Worm (Caenorhabditis elegans) whole organism, late embryonic: ENCODE data around the gene C46G7.2.

ENCODE experiments used
- C08G9.2 ChIP-seq: sonication (generic microtip); optimal IDR thresholded peaks from 2 replicates; lab custom pipeline; 2016; ENCODE audit warnings: mild to moderate bottlenecking, missing genetic modification characterization, moderate library complexity, missing compliant biosample characterization
- ceh-19 ChIP-seq: fragments of 200-800 bp; sonication (Bioruptor generic); optimal IDR thresholded peaks from 2 replicates; lab custom pipeline; 2018; ENCODE audit warnings: mild to moderate bottlenecking, missing genetic modification characterization, missing compliant biosample characterization
- ceh-31 ChIP-seq: sonication (generic microtip); optimal IDR thresholded peaks from 2 replicates; lab custom pipeline; 2016; ENCODE audit warnings: missing genetic modification characterization, missing compliant biosample characterization
- che-1 ChIP-seq: sonication (generic microtip); optimal IDR thresholded peaks from 2 replicates; lab custom pipeline; 2016; ENCODE audit warnings: mild to moderate bottlenecking, missing genetic modification characterization, missing compliant biosample characterization
- hlh-15 ChIP-seq: sonication (generic microtip); optimal IDR thresholded peaks from 2 replicates; lab custom pipeline; 2016; ENCODE audit warnings: missing genetic modification characterization, missing compliant biosample characterization
- odd-2 ChIP-seq: sonication (generic microtip); optimal IDR thresholded peaks from 2 replicates; lab custom pipeline; 2017; ENCODE audit warnings: antibody characterized with exemption, mild to moderate bottlenecking, missing genetic modification characterization, missing compliant biosample characterization
- pha-4 ChIP-seq: fragments of 150-350 bp; optimal IDR thresholded peaks from 2 replicates; lab custom pipeline; 2018; ENCODE audit warnings: missing biosample characterization, missing genetic modification reagents, missing genetic modification characterization
- sox-4 ChIP-seq: sonication (generic microtip); optimal IDR thresholded peaks from 2 replicates; lab custom pipeline; 2017; ENCODE audit warnings: mild to moderate bottlenecking, missing genetic modification characterization, inconsistent platforms, missing compliant biosample characterization
- tbx-2 ChIP-seq: sonication (generic microtip); optimal IDR thresholded peaks from 2 replicates; lab custom pipeline; 2016; ENCODE audit warnings: missing genetic modification characterization, missing compliant biosample characterization

- TF ChIP-seq ceh-19 (GFP tag; lab: Kevin White, UChicago) (no peak), che-1 (tag; lab: Kevin White, UChicago) (no peak), C08G9.2 (tag; lab: Kevin White, UChicago) (no peak), pha-4 (tag; lab: Kevin White, UChicago) (no peak), ceh-31 (tag; lab: Kevin White, UChicago) (no peak), odd-2 (tag; lab: Kevin White, UChicago) (no peak), tbx-2 (tag; lab: Kevin White, UChicago) (no peak), sox-4 (tag; lab: Kevin White, UChicago) (no peak), hlh-15 (no peak)
These were observed 44.7 kb downstream of the C46G7.2 start for ce11 chrIV:6059702-6060101.
